Worm (Caenorhabditis elegans) whole organism, L4 larva: ENCODE results near the gene Y73B6BL.14.

Experiments
- D1046.2 ChIP-seq: fragments of 200-800 bp; sonication (Bioruptor generic); IDR thresholded peaks from 2 replicates; pipeline ENCODE4 v1.3.6; 2022; ENCODE audit warnings: missing genetic modification characterization, missing compliant biosample characterization
- F10B5.3 ChIP-seq: sonication (generic microtip); optimal IDR thresholded peaks from 2 replicates; lab custom pipeline; 2016; ENCODE audit warnings: mild to moderate bottlenecking, missing genetic modification characterization, missing compliant biosample characterization
- F44E2.7 ChIP-seq: fragments of 200-800 bp; sonication (Bioruptor generic); IDR thresholded peaks from 2 replicates; pipeline ENCODE4 v2.1.2; 2022; ENCODE audit warnings: missing genetic modification characterization, missing compliant biosample characterization
- R02D3.7 ChIP-seq: fragments of 150-350 bp; sonication (generic microtip); optimal IDR thresholded peaks from 3 replicates; lab custom pipeline; 2014; ENCODE audit warnings: missing biosample characterization, missing genetic modification characterization
- Y105C5A.15 ChIP-seq: fragments of 200-800 bp; sonication (Bioruptor generic); IDR thresholded peaks from 2 replicates; pipeline ENCODE4 v1.3.6; 2022; ENCODE audit warnings: missing genetic modification characterization, missing compliant biosample characterization
- Y5F2A.4 ChIP-seq: fragments of 200-800 bp; sonication (Bioruptor generic); optimal IDR thresholded peaks from 2 replicates; lab custom pipeline; 2018; ENCODE audit warnings: mild to moderate bottlenecking, missing genetic modification characterization, missing compliant biosample characterization
- Y75B8A.6 ChIP-seq: fragments of 200-800 bp; sonication (Bioruptor generic); IDR thresholded peaks from 2 replicates; pipeline ENCODE4 v1.3.6; 2022; ENCODE audit warnings: missing genetic modification reagents, missing genetic modification characterization, missing compliant biosample characterization
- ZK337.2 ChIP-seq: fragments of 200-800 bp; sonication (Bioruptor generic); IDR thresholded peaks from 2 replicates; pipeline ENCODE4 v1.3.6; 2022; ENCODE audit warnings: missing genetic modification reagents, missing genetic modification characterization, missing compliant biosample characterization
- aha-1 ChIP-seq: fragments of 150-350 bp; peaks from one replicate; lab custom pipeline; 2014; ENCODE audit warnings: missing biosample characterization, missing genetic modification characterization
- arid-1 ChIP-seq: fragments of 200-800 bp; sonication (Bioruptor generic); conservative IDR thresholded peaks from 2 replicates; pipeline ENCODE4 v1.3.6; 2022; ENCODE audit warnings: missing genetic modification reagents, missing genetic modification characterization, missing compliant biosample characterization
- attf-4 ChIP-seq: sonication (generic microtip); optimal IDR thresholded peaks from 3 replicates; lab custom pipeline; 2017; ENCODE audit warnings: missing biosample characterization, missing genetic modification characterization
- ceh-28 ChIP-seq: fragments of 150-350 bp; optimal IDR thresholded peaks from 2 replicates; lab custom pipeline; 2014; ENCODE audit warnings: missing biosample characterization, missing genetic modification reagents, missing genetic modification characterization
- ceh-44 ChIP-seq: fragments of 200-800 bp; sonication (Bioruptor generic); IDR thresholded peaks from 2 replicates; pipeline ENCODE4 v1.3.6; 2022; ENCODE audit warnings: missing genetic modification reagents, missing genetic modification characterization, missing compliant biosample characterization
- ceh-82 ChIP-seq: sonication (generic microtip); optimal IDR thresholded peaks from 2 replicates; lab custom pipeline; 2017; ENCODE audit warnings: missing biosample characterization, missing genetic modification characterization
- ctbp-1 ChIP-seq: fragments of 200-800 bp; sonication (Bioruptor generic); IDR thresholded peaks from 2 replicates; pipeline ENCODE4 v1.3.6; 2022; ENCODE audit warnings: missing genetic modification reagents, missing genetic modification characterization, missing compliant biosample characterization
- daf-12 ChIP-seq: fragments of 150-350 bp; optimal IDR thresholded peaks from 2 replicates; lab custom pipeline; 2014; ENCODE audit warnings: missing biosample characterization, missing genetic modification reagents, missing genetic modification characterization
- daf-19 ChIP-seq: fragments of 200-800 bp; sonication (Bioruptor generic); conservative IDR thresholded peaks from 2 replicates; pipeline ENCODE4 v1.3.6; 2022; ENCODE audit warnings: missing genetic modification characterization, missing compliant biosample characterization
- dmd-8 ChIP-seq: fragments of 200-800 bp; sonication (Bioruptor generic); IDR thresholded peaks from 2 replicates; pipeline ENCODE4 v1.3.6; 2022; ENCODE audit warnings: missing genetic modification characterization, missing compliant biosample characterization
- dmd-9 ChIP-seq: fragments of 200-800 bp; sonication (Bioruptor generic); IDR thresholded peaks from 2 replicates; pipeline ENCODE4 v1.3.6; 2022; ENCODE audit warnings: missing genetic modification reagents, missing genetic modification characterization, missing compliant biosample characterization
- dpl-1 ChIP-seq: fragments of 150-350 bp; optimal IDR thresholded peaks from 2 replicates; lab custom pipeline; 2014; ENCODE audit warnings: missing biosample characterization, missing genetic modification reagents, missing genetic modification characterization
- dve-1 ChIP-seq: sonication (generic microtip); optimal IDR thresholded peaks from 2 replicates; lab custom pipeline; 2017; ENCODE audit warnings: antibody characterized with exemption, mild to moderate bottlenecking, missing genetic modification characterization, missing compliant biosample characterization; ENCODE audit not compliant: insufficient read depth
- egl-27 ChIP-seq: sonication (generic microtip); optimal IDR thresholded peaks from 3 replicates; lab custom pipeline; 2017; ENCODE audit warnings: missing biosample characterization, missing genetic modification reagents, missing genetic modification characterization
- egl-43 ChIP-seq: fragments of 200-800 bp; sonication (Bioruptor generic); IDR thresholded peaks from 2 replicates; pipeline ENCODE4 v1.3.6; 2022; ENCODE audit warnings: missing genetic modification reagents, missing genetic modification characterization, missing compliant biosample characterization
- fkh-10 ChIP-seq: fragments of 150-350 bp; optimal IDR thresholded peaks from 2 replicates; lab custom pipeline; 2014; ENCODE audit warnings: missing biosample characterization, missing genetic modification reagents, missing genetic modification characterization
- gei-8 ChIP-seq: fragments of 200-800 bp; sonication (Bioruptor generic); optimal IDR thresholded peaks from 2 replicates; lab custom pipeline; 2018; ENCODE audit warnings: mild to moderate bottlenecking, missing genetic modification characterization, missing compliant biosample characterization
- hlh-11 ChIP-seq: fragments of 200-800 bp; sonication (Bioruptor generic); optimal IDR thresholded peaks from 2 replicates; lab custom pipeline; 2018; ENCODE audit warnings: mild to moderate bottlenecking, missing genetic modification characterization, missing compliant biosample characterization
- hlh-30 ChIP-seq: sonication (generic microtip); optimal IDR thresholded peaks from 2 replicates; lab custom pipeline; 2017; ENCODE audit warnings: antibody characterized with exemption, mild to moderate bottlenecking, missing genetic modification characterization, missing compliant biosample characterization; ENCODE audit not compliant: insufficient read depth
- hmg-1.1 ChIP-seq: fragments of 200-800 bp; sonication (Bioruptor generic); IDR thresholded peaks from 2 replicates; pipeline ENCODE4 v1.3.6; 2022; ENCODE audit warnings: missing genetic modification reagents, missing genetic modification characterization, missing compliant biosample characterization
- lin-39 ChIP-seq: fragments of 150-350 bp; optimal IDR thresholded peaks from 2 replicates; lab custom pipeline; 2014; ENCODE audit warnings: missing biosample characterization, missing genetic modification reagents, missing genetic modification characterization
- lir-3 ChIP-seq: sonication (generic microtip); optimal IDR thresholded peaks from 2 replicates; lab custom pipeline; 2016; ENCODE audit warnings: mild to moderate bottlenecking, missing genetic modification characterization, missing compliant biosample characterization
- mdl-1 ChIP-seq, 2 experiments: fragments of 150-350 bp in 1 of 2; sonication (generic microtip) in 1 of 2; optimal IDR thresholded peaks; 2 replicates each; lab custom pipeline; 2014 to 2017; ENCODE audit warnings: missing biosample characterization in 2 of 2, missing genetic modification characterization in 2 of 2
- mes-2 ChIP-seq: sonication (generic microtip); optimal IDR thresholded peaks from 2 replicates; lab custom pipeline; 2016; ENCODE audit warnings: missing genotype, mild to moderate bottlenecking, missing genetic modification characterization, missing compliant biosample characterization; ENCODE audit not compliant: poor library complexity, severe bottlenecking
- mxl-3 ChIP-seq: fragments of 200-800 bp; sonication (Bioruptor generic); optimal IDR thresholded peaks from 2 replicates; lab custom pipeline; 2018; ENCODE audit warnings: mild to moderate bottlenecking, missing genetic modification characterization, missing compliant biosample characterization
- nhr-10 ChIP-seq: fragments of 150-350 bp; optimal IDR thresholded peaks from 2 replicates; lab custom pipeline; 2014; ENCODE audit warnings: missing biosample characterization, missing genetic modification characterization
- nhr-102 ChIP-seq: sonication (generic microtip); optimal IDR thresholded peaks from 2 replicates; lab custom pipeline; 2016; ENCODE audit warnings: mild to moderate bottlenecking, missing genetic modification characterization, moderate library complexity, missing compliant biosample characterization
- nhr-25 ChIP-seq: sonication (generic microtip); optimal IDR thresholded peaks from 2 replicates; lab custom pipeline; 2017; ENCODE audit warnings: missing genetic modification characterization, mild to moderate bottlenecking, missing compliant biosample characterization, antibody characterized with exemption, moderate library complexity, borderline replicate concordance; ENCODE audit not compliant: insufficient read depth
- nhr-48 ChIP-seq: sonication (generic microtip); optimal IDR thresholded peaks from 2 replicates; lab custom pipeline; 2016; ENCODE audit warnings: mild to moderate bottlenecking, missing genetic modification characterization, missing compliant biosample characterization
- pha-4 ChIP-seq, 2 experiments: fragments of 150-350 bp in 1 of 2; fragments of 200-800 bp in 1 of 2; sonication (Bioruptor generic) in 1 of 2; IDR thresholded peaks in 1 of 2; optimal IDR thresholded peaks in 1 of 2; 2 replicates each; pipeline versions ENCODE4 v1.3.6 to Lab custom; 2014 to 2022; ENCODE audit warnings: missing genetic modification characterization in 2 of 2, missing genetic modification reagents in 2 of 2, missing biosample characterization in 1 of 2, missing compliant biosample characterization in 1 of 2
- php-3 ChIP-seq: fragments of 200-800 bp; sonication (Bioruptor generic); IDR thresholded peaks from 2 replicates; pipeline ENCODE4 v1.3.6; 2022; ENCODE audit warnings: missing genetic modification reagents, missing genetic modification characterization, missing compliant biosample characterization
- pqm-1 ChIP-seq: sonication (generic microtip); optimal IDR thresholded peaks from 2 replicates; lab custom pipeline; 2017; ENCODE audit warnings: missing biosample characterization, missing genetic modification characterization
- set-16 ChIP-seq: fragments of 200-800 bp; sonication (Bioruptor generic); IDR thresholded peaks from 2 replicates; pipeline ENCODE4 v1.3.6; 2022; ENCODE audit warnings: missing genetic modification reagents, missing genetic modification characterization, missing compliant biosample characterization
- skn-1 ChIP-seq: fragments of 150-350 bp; optimal IDR thresholded peaks from 2 replicates; lab custom pipeline; 2014; ENCODE audit warnings: missing biosample characterization, missing genetic modification characterization
- snpc-1.2 ChIP-seq: fragments of 200-800 bp; sonication (Bioruptor generic); IDR thresholded peaks from 2 replicates; pipeline ENCODE4 v1.3.6; 2022; ENCODE audit warnings: missing genetic modification reagents, missing genetic modification characterization, missing compliant biosample characterization
- snpc-4 ChIP-seq: fragments of 150-350 bp; optimal IDR thresholded peaks from 2 replicates; lab custom pipeline; 2014; ENCODE audit warnings: missing biosample characterization, missing genetic modification characterization
- spr-1 ChIP-seq: sonication (generic microtip); optimal IDR thresholded peaks from 2 replicates; lab custom pipeline; 2016; ENCODE audit warnings: mild to moderate bottlenecking, missing genetic modification characterization, missing compliant biosample characterization
- unc-130 ChIP-seq: sonication (generic microtip); optimal IDR thresholded peaks from 2 replicates; lab custom pipeline; 2016; ENCODE audit warnings: missing genetic modification reagents, missing genetic modification characterization, missing compliant biosample characterization
- unc-39 ChIP-seq: sonication (generic microtip); optimal IDR thresholded peaks from 2 replicates; lab custom pipeline; 2017; ENCODE audit warnings: missing biosample characterization, missing genetic modification characterization
- unc-62 ChIP-seq, 3 experiments: fragments of 150-350 bp in 1 of 3; sonication (generic microtip); optimal IDR thresholded peaks in 2 of 3; peaks in 1 of 3; 1 replicate in 1 of 3; 2 replicates in 2 of 3; lab custom pipeline; 2014 to 2017; ENCODE audit warnings: missing biosample characterization in 3 of 3, missing genetic modification characterization in 3 of 3, missing genetic modification reagents in 3 of 3, missing genotype in 1 of 3
- zip-2 ChIP-seq: fragments of 150-350 bp; optimal IDR thresholded peaks from 2 replicates; lab custom pipeline; 2014; ENCODE audit warnings: missing biosample characterization, missing genetic modification characterization
- ztf-11 ChIP-seq: fragments of 150-350 bp; optimal IDR thresholded peaks from 2 replicates; lab custom pipeline; 2014; ENCODE audit warnings: missing biosample characterization, missing genetic modification characterization

Gene Y73B6BL.14

DNA sequence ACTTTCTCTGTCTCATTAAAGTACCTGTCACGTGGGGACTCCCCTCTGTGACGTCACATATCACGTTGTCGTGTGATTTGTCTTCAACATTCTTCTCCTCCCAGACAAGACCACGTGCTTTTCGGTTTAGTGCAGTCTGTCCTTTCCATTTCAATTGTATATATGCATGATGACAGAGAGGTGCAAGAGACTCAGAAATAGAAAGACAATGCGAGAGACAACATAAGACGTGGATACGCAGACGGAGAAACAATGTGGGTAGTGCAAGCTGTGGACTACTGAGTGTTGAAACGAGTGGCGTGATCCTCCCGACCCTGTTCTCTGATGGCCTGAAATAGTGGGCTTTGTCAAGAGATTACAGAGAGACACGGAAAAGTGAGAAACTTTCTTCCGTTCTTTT, 6.0 kb downstream of the Y73B6BL.14 start (continued):
- TF ChIP-seq snpc-1.2 (0 out of 2 replicates have a peak, but pooled peaks have one; percentile 38), zip-2 (tag; lab: Kevin White, UChicago) (peak; percentile 40), arid-1 (peak; percentile 46; the same call in 1 of the 2 replicates), nhr-10 (tag; lab: Kevin White, UChicago) (peak; percentile 38), ztf-11 (tag; lab: Kevin White, UChicago) (no peak), D1046.2 (no peak), Y5F2A.4 (GFP tag; lab: Kevin White, UChicago) (no peak), dpl-1 (GFP tag; lab: Kevin White, UChicago) (peak; percentile 72), egl-43 (GFP tag; lab: Robert Waterston, UW) (peak; percentile 76), Y75B8A.6 (peak; percentile 52; the same call in 1 of the 2 replicates), set-16 (GFP tag; lab: Robert Waterston, UW) (peak; percentile 59), fkh-10 (GFP tag; lab: Kevin White, UChicago) (peak; percentile 31), daf-12 (no peak), nhr-48 (tag; lab: Kevin White, UChicago) (peak; percentile 99), mes-2 (tag; lab: Kevin White, UChicago) (peak; percentile 79), attf-4 (tag; lab: Kevin White, UChicago) (no peak), pha-4 (GFP tag; IDR thresholded peaks at IDR 0.05; lab: Robert Waterston, UW) (peak; percentile 77; the same call in 1 of the 2 replicates), pha-4 (tag; optimal IDR thresholded peaks at IDR 0.05; lab: Kevin White, UChicago) (no peak), unc-130 (no peak), ceh-44 (GFP tag; lab: Robert Waterston, UW) (no peak), egl-27 (tag; lab: Kevin White, UChicago) (no peak), php-3 (GFP tag; lab: Robert Waterston, UW) (peak; percentile 90), R02D3.7 (tag; lab: Kevin White, UChicago) (no peak), nhr-102 (peak; percentile 96), gei-8 (GFP tag; lab: Kevin White, UChicago) (peak; percentile 95), ceh-28 (tag; lab: Kevin White, UChicago) (no peak), ctbp-1 (GFP tag; lab: Robert Waterston, UW) (peak; percentile 90), F10B5.3 (tag; lab: Kevin White, UChicago) (no peak), hmg-1.1 (GFP tag; lab: Robert Waterston, UW) (peak; percentile 85), Y105C5A.15 (GFP tag; lab: Robert Waterston, UW) (no peak), hlh-30 (tag; lab: Kevin White, UChicago) (peak; percentile 100), unc-62 (GFP tag; optimal IDR thresholded peaks at IDR 0.05 in 1 of 2; lab: Kevin White, UChicago) (peak in 1 of 2 experiments; percentile 100), unc-62 (tag; optimal IDR thresholded peaks at IDR 0.05; lab: Kevin White, UChicago) (peak; percentile 56), mxl-3 (peak; percentile 99), nhr-25 (peak; percentile 84), spr-1 (tag; lab: Kevin White, UChicago) (peak; percentile 84), lir-3 (tag; lab: Kevin White, UChicago) (no peak), daf-19 (GFP tag; lab: Robert Waterston, UW) (no peak; the same call in 1 of the 2 replicates), dve-1 (tag; lab: Kevin White, UChicago) (peak; percentile 99), mdl-1 (tag; optimal IDR thresholded peaks at IDR 0.05; lab: Kevin White, UChicago) (peak; percentile 99), ceh-82 (tag; lab: Kevin White, UChicago) (no peak), F44E2.7 (GFP tag; lab: Robert Waterston, UW) (no peak), skn-1 (tag; lab: Kevin White, UChicago) (peak; percentile 46), dmd-8 (GFP tag; lab: Robert Waterston, UW) (no peak), aha-1 (tag; lab: Kevin White, UChicago) (peak; percentile 99), dmd-9 (GFP tag; lab: Robert Waterston, UW) (no peak), lin-39 (tag; lab: Kevin White, UChicago) (no peak), unc-39 (tag; lab: Kevin White, UChicago) (no peak), hlh-11 (tag; lab: Kevin White, UChicago) (peak; percentile 99), snpc-4 (tag; lab: Kevin White, UChicago) (no peak), pqm-1 (tag; lab: Kevin White, UChicago) (peak; percentile 67), ZK337.2 (GFP tag; lab: Robert Waterston, UW) (no peak; the same call in 1 of the 2 replicates)
